Worm (Caenorhabditis elegans): ENCODE measurements around the gene srr-6.
A peak's percentile ranks its signal among the peaks of the same experiment; 100 is the strongest.

The srr-6 gene

ce11 chrV:4987097-4987496, 25.5 kb upstream of the srr-6 start, which contains the start of gene ncx-8:
Gene ncx-8, minus strand, starts transcription at chrV:4987197.
- TF ChIP-seq hlh-30 (tag; optimal IDR thresholded peaks at IDR 0.05; ENCODE audit: insufficient read depth) (no peak), nhr-11 (tag; optimal IDR thresholded peaks at IDR 0.05) (no peak), zip-2 (tag; optimal IDR thresholded peaks at IDR 0.05) (no peak), madf-5 (GFP tag; IDR thresholded peaks at IDR 0.05) (no peak), nhr-28 (tag; optimal IDR thresholded peaks at IDR 0.05) (no peak), pqm-1 (tag; optimal IDR thresholded peaks at IDR 0.05) (no peak), tag-97 (GFP tag; IDR thresholded peaks at IDR 0.05) (no peak), lim-7 (GFP tag; IDR thresholded peaks at IDR 0.05) (no peak), F26F4.8 (GFP tag; conservative IDR thresholded peaks at IDR 0.05) (no peak), lin-38 (GFP tag; IDR thresholded peaks at IDR 0.05) (no peak)

- no peak for TF ChIP-seq dve-1 (tag; optimal IDR thresholded peaks at IDR 0.05; ENCODE audit: insufficient read depth)
- no peak for TF ChIP-seq nhr-41 (GFP tag; IDR thresholded peaks at IDR 0.05)
- TF ChIP-seq egl-27 (tag; optimal IDR thresholded peaks at IDR 0.05), result no peak
- TF ChIP-seq mdl-1 (tag; optimal IDR thresholded peaks at IDR 0.05), result no peak
- TF ChIP-seq tra-1 (GFP tag; IDR thresholded peaks at IDR 0.05), result no peak
- no peak for TF ChIP-seq nhr-6 (tag; optimal IDR thresholded peaks at IDR 0.05)
Measured at ce11 chrV:4995155-4995554, 17.4 kb upstream of the srr-6 start, which contains the start of gene ncx-9. Gene ncx-9, minus strand, starts transcription at chrV:4995255.

- TF ChIP-seq nhr-28 (tag; optimal IDR thresholded peaks at IDR 0.05), result peak; percentile 42
- TF ChIP-seq pqm-1 (tag; optimal IDR thresholded peaks at IDR 0.05), result peak; percentile 72
- TF ChIP-seq daf-8 (GFP tag; IDR thresholded peaks at IDR 0.05), result no peak
- peak; percentile 11 for TF ChIP-seq nhr-77 (tag; optimal IDR thresholded peaks at IDR 0.05)
- TF ChIP-seq lin-39 (tag; optimal IDR thresholded peaks at IDR 0.05), result no peak
- no peak for TF ChIP-seq skn-1 (tag; optimal IDR thresholded peaks at IDR 0.05)
Measured at ce11 chrV:5000406-5000805, 12.2 kb upstream of the srr-6 start, which contains the start of gene ugt-7. Gene ugt-7, minus strand, starts transcription at chrV:5000566.

ce11 chrV:5001386-5001785, 11.2 kb upstream of the srr-6 start, which contains the start of gene srr-8:
Gene srr-8, plus strand, starts transcription at chrV:5001686.
- TF ChIP-seq nhr-25 (tag; optimal IDR thresholded peaks at IDR 0.05; ENCODE audit: borderline replicate concordance, insufficient read depth), result no peak
- peak; percentile 9; the same call in 1 of the 2 replicates for TF ChIP-seq dmd-6 (GFP tag; IDR thresholded peaks at IDR 0.05)
- TF ChIP-seq nhr-41 (GFP tag; IDR thresholded peaks at IDR 0.05), result no peak

- TF ChIP-seq ceh-20 (GFP tag; IDR thresholded peaks at IDR 0.05), result no peak
- TF ChIP-seq unc-62 (GFP tag; optimal IDR thresholded peaks at IDR 0.05 in 1 of 2), result peak in 1 of 2 experiments; percentile 33
- no peak for TF ChIP-seq unc-62 (tag; optimal IDR thresholded peaks at IDR 0.05)
- TF ChIP-seq aha-1 (tag), result peak; percentile 58
- peak; percentile 43 for TF ChIP-seq nhr-11 (tag; optimal IDR thresholded peaks at IDR 0.05)
Measured at ce11 chrV:5016728-5017127, 4.1 kb downstream of the srr-6 start.

- TF ChIP-seq arid-1 (GFP tag; conservative IDR thresholded peaks at IDR 0.05) (no peak), vab-7 (GFP tag; IDR thresholded peaks at IDR 0.05) (no peak), hlh-30 (tag; optimal IDR thresholded peaks at IDR 0.05; ENCODE audit: insufficient read depth) (no peak), lin-1 (GFP tag; IDR thresholded peaks at IDR 0.05) (peak; percentile 44; the same call in 1 of the 2 replicates), F37D6.2 (tag; optimal IDR thresholded peaks at IDR 0.05) (no peak), gei-8 (GFP tag; optimal IDR thresholded peaks at IDR 0.05) (no peak), mxl-3 (GFP tag; optimal IDR thresholded peaks at IDR 0.05) (no peak), ZK546.5 (tag; optimal IDR thresholded peaks at IDR 0.05) (no peak), dmd-8 (GFP tag; IDR thresholded peaks at IDR 0.05) (no peak), dmd-6 (GFP tag; IDR thresholded peaks at IDR 0.05) (peak; percentile 62), daf-16 (GFP tag; optimal IDR thresholded peaks at IDR 0.05) (no peak), daf-16 (tag; optimal IDR thresholded peaks at IDR 0.05) (peak; percentile 73), fos-1 (tag; optimal IDR thresholded peaks at IDR 0.05) (no peak), dve-1 (tag; optimal IDR thresholded peaks at IDR 0.05; ENCODE audit: insufficient read depth) (peak; percentile 76), ceh-44 (GFP tag; IDR thresholded peaks at IDR 0.05) (no peak), php-3 (GFP tag; IDR thresholded peaks at IDR 0.05) (peak; percentile 91), nhr-111 (GFP tag; optimal IDR thresholded peaks at IDR 0.05) (no peak), unc-62 (GFP tag; optimal IDR thresholded peaks at IDR 0.05 in 1 of 2) (peak in 1 of 2 experiments; percentile 77), unc-62 (tag; optimal IDR thresholded peaks at IDR 0.05) (no peak), ceh-20 (GFP tag; IDR thresholded peaks at IDR 0.05) (no peak), dmd-9 (GFP tag; IDR thresholded peaks at IDR 0.05) (no peak), ZK337.2 (GFP tag; IDR thresholded peaks at IDR 0.05) (no peak), egl-27 (tag; optimal IDR thresholded peaks at IDR 0.05) (no peak), nhr-6 (tag; optimal IDR thresholded peaks at IDR 0.05) (no peak)
Measured at ce11 chrV:5018067-5018466, 5.5 kb downstream of the srr-6 start.
